Worm (Caenorhabditis elegans): ENCODE data around the gene R05A10.4.

The R05A10.4 gene

DNA sequence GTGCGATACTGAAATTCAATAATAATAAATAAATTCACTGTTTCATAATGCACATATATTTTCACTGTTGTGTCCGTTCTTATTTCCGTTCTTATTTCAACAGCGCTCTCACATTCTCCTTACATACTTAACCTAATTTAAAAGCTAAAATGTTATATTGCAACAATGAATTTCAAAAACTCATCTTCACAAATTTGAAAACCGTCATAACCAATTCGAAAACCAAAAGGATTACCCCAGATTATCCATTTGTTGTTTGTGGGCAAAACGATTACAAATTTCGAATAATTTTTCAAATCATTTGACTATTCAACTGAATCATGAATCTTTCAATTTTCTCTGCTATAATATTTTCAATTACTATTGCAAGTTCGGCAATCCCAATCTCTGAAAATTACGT is at the start of gene R05A10.4:
R05A10.4 (plus strand) TSS at position 301 of the 400 bp plus-strand sequence.
- no peak for TF ChIP-seq unc-62 (GFP tag; optimal IDR thresholded peaks at IDR 0.05)
- no peak for TF ChIP-seq ccch-3 (GFP tag; optimal IDR thresholded peaks at IDR 0.05)
- no peak for TF ChIP-seq ceh-58 (GFP tag; IDR thresholded peaks at IDR 0.05)
- TF ChIP-seq K12H6.12 (tag; optimal IDR thresholded peaks at IDR 0.05), result no peak
- no peak for TF ChIP-seq ceh-100 (GFP tag; IDR thresholded peaks at IDR 0.05)
- no peak for TF ChIP-seq T07F8.4 (tag; optimal IDR thresholded peaks at IDR 0.05)
- no peak for TF ChIP-seq D2030.7 (GFP tag; IDR thresholded peaks at IDR 0.05)
- no peak for TF ChIP-seq hsf-1 (GFP tag; IDR thresholded peaks at IDR 0.05)
- no peak for TF ChIP-seq akir-1 (GFP tag; optimal IDR thresholded peaks at IDR 0.05)
- TF ChIP-seq lsl-1 (GFP tag; optimal IDR thresholded peaks at IDR 0.05), result no peak
- no peak for TF ChIP-seq lin-40 (tag; optimal IDR thresholded peaks at IDR 0.05)
- TF ChIP-seq ceh-79 (tag; optimal IDR thresholded peaks at IDR 0.05), result no peak
- no peak for TF ChIP-seq ztf-6 (GFP tag; IDR thresholded peaks at IDR 0.05)
- no peak for TF ChIP-seq F39B2.1 (GFP tag; IDR thresholded peaks at IDR 0.05)
- no peak for TF ChIP-seq K11D2.4 (GFP tag; IDR thresholded peaks at IDR 0.05)
- no peak for TF ChIP-seq ztf-26 (tag; optimal IDR thresholded peaks at IDR 0.05)

DNA sequence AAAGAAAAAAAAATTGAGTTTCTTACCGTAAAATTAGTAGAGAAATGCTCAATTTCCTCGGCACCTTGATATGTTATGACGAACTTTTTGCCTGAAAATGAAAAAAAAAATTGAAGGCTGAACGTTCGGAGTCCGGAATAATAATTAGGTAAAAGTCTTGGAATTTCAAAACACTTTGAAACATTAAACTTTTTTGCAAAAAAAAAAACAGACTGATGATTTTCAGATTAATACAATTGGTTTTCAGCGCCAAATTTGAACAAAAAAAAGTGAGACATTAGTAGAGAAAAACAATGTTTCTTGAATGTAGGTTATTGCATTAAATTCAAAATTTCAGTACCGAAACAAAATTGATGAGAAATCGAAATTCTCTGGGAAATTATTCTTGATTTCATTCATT is 48.3 kb upstream of the R05A10.4 start, which contains the start of gene nkcc-1:
nkcc-1 (minus strand) TSS at position 101 of the 400 bp plus-strand sequence.
- TF ChIP-seq F57C9.4 (tag; optimal IDR thresholded peaks at IDR 0.05) (no peak), let-526 (GFP tag; IDR thresholded peaks at IDR 0.05) (no peak), egrh-3 (GFP tag; IDR thresholded peaks at IDR 0.05) (no peak), F49E8.2 (tag; optimal IDR thresholded peaks at IDR 0.05; ENCODE audit: insufficient read depth) (no peak), F57A8.1 (GFP tag; optimal IDR thresholded peaks at IDR 0.05) (no peak), snpc-1.1 (tag; optimal IDR thresholded peaks at IDR 0.05; ENCODE audit: insufficient read depth) (no peak), dox-1 (GFP tag; IDR thresholded peaks at IDR 0.05) (no peak), nhr-179 (tag; optimal IDR thresholded peaks at IDR 0.05) (no peak), B0019.2 (GFP tag; conservative IDR thresholded peaks at IDR 0.05) (no peak), F37B4.10 (GFP tag; IDR thresholded peaks at IDR 0.05) (no peak), rec-8 (tag; optimal IDR thresholded peaks at IDR 0.05) (no peak), F10E7.11 (tag; optimal IDR thresholded peaks at IDR 0.05) (no peak)

DNA sequence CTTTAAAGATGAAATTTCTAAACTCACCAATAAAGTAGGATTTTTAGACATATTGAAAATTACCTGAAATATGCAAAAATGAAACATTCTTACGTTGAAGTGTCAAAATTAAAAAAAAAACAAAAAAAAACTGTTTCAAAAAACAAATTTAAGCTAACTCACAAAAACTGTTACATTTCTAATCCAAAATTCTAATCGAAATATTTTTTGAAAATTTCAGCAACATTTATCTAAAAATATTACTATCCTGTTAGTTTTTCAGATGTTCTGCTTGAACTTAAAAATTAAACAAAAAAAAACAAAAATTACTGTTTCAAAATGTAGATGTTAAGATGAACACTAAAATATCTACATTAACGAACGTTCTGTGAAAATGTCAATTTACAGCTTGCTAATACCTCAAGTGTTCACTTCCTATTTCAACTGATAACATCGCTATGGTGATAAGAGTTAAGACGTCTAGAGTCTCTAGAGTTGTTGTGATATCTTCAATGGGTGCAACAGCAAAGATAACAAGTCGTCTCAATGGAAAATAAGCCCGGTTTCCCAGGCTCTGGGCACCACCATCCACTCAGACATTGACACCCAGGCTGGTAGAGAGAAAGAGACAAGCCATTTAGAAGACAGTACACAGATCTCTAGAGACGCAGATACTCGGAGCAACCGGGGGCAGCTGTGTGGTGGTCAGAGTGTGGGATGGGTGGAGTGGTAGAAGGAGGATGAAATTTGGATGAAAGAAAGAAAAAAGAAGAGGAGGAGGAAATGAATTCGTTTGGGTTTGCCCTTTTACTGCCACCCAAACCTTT is 44.3 kb upstream of the R05A10.4 start, which contains the start of gene H12I19.115:
H12I19.115 (minus strand) TSS at position 51 of the 806 bp plus-strand sequence.
- TF ChIP-seq mes-4 (tag; optimal IDR thresholded peaks at IDR 0.05) (no peak), atf-7 (tag; optimal IDR thresholded peaks at IDR 0.05) (no peak), pbrm-1 (GFP tag; IDR thresholded peaks at IDR 0.05) (no peak), sdz-38 (tag; optimal IDR thresholded peaks at IDR 0.05) (no peak), Y53F4B.3 (GFP tag; IDR thresholded peaks at IDR 0.05) (no peak), ets-4 (GFP tag; optimal IDR thresholded peaks at IDR 0.05) (no peak), hlh-26 (GFP tag; conservative IDR thresholded peaks at IDR 0.05) (no peak), ztf-3 (GFP tag; optimal IDR thresholded peaks at IDR 0.05) (no peak), sea-2 (GFP tag; IDR thresholded peaks at IDR 0.05) (no peak), nfyb-1 (GFP tag; IDR thresholded peaks at IDR 0.05) (no peak), ceh-27 (GFP tag; optimal IDR thresholded peaks at IDR 0.05) (no peak), ztf-28 (GFP tag; IDR thresholded peaks at IDR 0.05) (no peak)

Measured in whole organism, young adult.